Fruit fly (Drosophila melanogaster): ENCODE measurements around the gene CG13857.
A peak's percentile ranks its signal among the peaks of the same experiment; 100 is the strongest.

Gene CG13857

DNA sequence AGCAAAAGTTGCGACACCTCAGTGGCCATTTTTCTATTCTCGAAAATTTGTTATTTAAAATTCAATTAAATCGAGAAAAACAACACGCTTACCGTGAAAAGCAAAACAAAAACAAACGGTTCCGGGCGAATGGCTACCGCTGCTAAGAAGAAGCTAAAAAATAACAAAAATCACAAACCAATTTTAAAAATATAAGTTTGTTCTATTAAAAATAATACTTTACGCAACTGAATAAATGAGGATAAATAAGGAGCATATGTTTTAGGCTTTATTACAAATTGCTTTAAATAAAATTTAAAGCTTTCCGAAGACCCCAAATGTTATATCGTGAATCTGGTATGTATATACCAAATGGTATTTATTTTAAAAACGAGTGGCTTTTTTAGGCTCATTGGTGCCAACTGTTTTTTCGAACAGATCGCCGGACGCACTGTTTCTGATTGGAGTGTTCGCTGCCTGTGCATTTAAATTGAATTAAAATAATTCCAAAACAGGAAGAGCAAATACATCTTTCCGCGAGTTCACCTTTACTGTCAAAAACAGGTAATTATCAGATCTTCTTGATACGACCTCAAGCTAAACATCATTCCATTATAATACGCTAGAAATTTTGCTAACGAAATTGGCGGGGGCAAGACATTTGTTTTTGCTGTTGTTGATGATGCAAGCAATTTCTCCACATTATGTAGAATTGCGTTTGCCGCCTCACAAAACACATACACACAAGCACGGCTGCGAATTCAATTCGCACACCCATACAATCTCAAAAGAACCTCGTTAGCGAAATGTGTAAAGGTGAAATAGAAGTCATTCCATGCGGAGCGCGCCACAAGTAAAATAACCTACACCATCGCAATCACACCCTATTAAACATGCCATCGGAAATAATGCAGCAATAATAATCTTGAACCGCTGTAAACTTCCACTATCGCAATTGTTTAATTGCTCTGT, 26.5 kb downstream of the CG13857 start, which contains the start of the genes Polr3F and PyK (continued):
- TF ChIP-seq nmo (GFP tag; optimal IDR thresholded peaks at IDR 0.05) (peak; percentile 54), YL-1 (GFP tag; optimal IDR thresholded peaks at IDR 0.05) (peak; percentile 51), esg (GFP tag; conservative IDR thresholded peaks at IDR 0.05) (no peak), cg (GFP tag; optimal IDR thresholded peaks at IDR 0.05) (peak; percentile 25), CG8924 (tag; optimal IDR thresholded peaks at IDR 0.05) (peak; percentile 34), CG7271 (tag; optimal IDR thresholded peaks at IDR 0.05) (no peak), CG10431 (GFP tag; optimal IDR thresholded peaks at IDR 0.05) (no peak), Blimp-1 (GFP tag; optimal IDR thresholded peaks at IDR 0.05) (peak; percentile 52), ewg (GFP tag; optimal IDR thresholded peaks at IDR 0.05) (no peak), dm (GFP tag; optimal IDR thresholded peaks at IDR 0.05) (peak; percentile 25), unc-4 (GFP tag; IDR thresholded peaks at IDR 0.05; ENCODE audit: partially characterized antibody) (0 out of 2 replicates have a peak, but pooled peaks have one; percentile 15), CG7357 (GFP tag; IDR thresholded peaks at IDR 0.05) (no peak), kah (GFP tag; optimal IDR thresholded peaks at IDR 0.05) (no peak), CG2116 (GFP tag; optimal IDR thresholded peaks at IDR 0.05) (peak; percentile 32), PHDP (tag; optimal IDR thresholded peaks at IDR 0.05) (peak; percentile 56), CG18262 (tag; optimal IDR thresholded peaks at IDR 0.05) (peak; percentile 34), CG10321 (GFP tag; IDR thresholded peaks at IDR 0.05) (no peak), CG16813 (GFP tag; IDR thresholded peaks at IDR 0.05; ENCODE audit: partially characterized antibody) (no peak), repo (GFP tag; optimal IDR thresholded peaks at IDR 0.05) (no peak), sqz (GFP tag; optimal IDR thresholded peaks at IDR 0.05) (peak; percentile 33), CG15269 (tag; optimal IDR thresholded peaks at IDR 0.05) (peak; percentile 52), abd-A (tag; optimal IDR thresholded peaks at IDR 0.05) (peak; percentile 29), ind (GFP tag; optimal IDR thresholded peaks at IDR 0.05) (peak; percentile 14), CG7963 (GFP tag; IDR thresholded peaks at IDR 0.05; ENCODE audit: partially characterized antibody) (no peak), CG12744 (GFP tag; optimal IDR thresholded peaks at IDR 0.05) (no peak), CG8765 (GFP tag; IDR thresholded peaks at IDR 0.05) (no peak), CG15514 (GFP tag; optimal IDR thresholded peaks at IDR 0.05) (peak; percentile 66), CG15696 (tag; optimal IDR thresholded peaks at IDR 0.05) (peak; percentile 13), CG2678 (tag; optimal IDR thresholded peaks at IDR 0.05) (peak; percentile 46), MBD-R2 (GFP tag; IDR thresholded peaks at IDR 0.05) (peak; percentile 71; the same call in 1 of the 2 replicates), HLHmδ (GFP tag; optimal IDR thresholded peaks at IDR 0.05) (no peak), Antp (GFP tag; optimal IDR thresholded peaks at IDR 0.05) (no peak), CG3838 (GFP tag; optimal IDR thresholded peaks at IDR 0.05) (peak; percentile 26), ERR (GFP tag; optimal IDR thresholded peaks at IDR 0.05) (peak; percentile 93), Xbp1 (GFP tag; optimal IDR thresholded peaks at IDR 0.05) (peak; percentile 30), bigmax (GFP tag; optimal IDR thresholded peaks at IDR 0.05) (no peak), Sox100B (GFP tag; optimal IDR thresholded peaks at IDR 0.05) (peak; percentile 11), Fer2 (tag; optimal IDR thresholded peaks at IDR 0.05) (no peak), jumu (GFP tag; optimal IDR thresholded peaks at IDR 0.05) (peak; percentile 9), CG1602 (GFP tag; optimal IDR thresholded peaks at IDR 0.05) (no peak), CG10366 (GFP tag; IDR thresholded peaks at IDR 0.05) (no peak), HmgZ (tag; optimal IDR thresholded peaks at IDR 0.05) (no peak), CG9215 (GFP tag; IDR thresholded peaks at IDR 0.05) (no peak), Ravus (GFP tag; IDR thresholded peaks at IDR 0.05) (no peak), nerfin-1 (tag; optimal IDR thresholded peaks at IDR 0.05) (no peak), MESR4 (GFP tag; optimal IDR thresholded peaks at IDR 0.05) (peak; percentile 27), D19A (tag; optimal IDR thresholded peaks at IDR 0.05) (peak; percentile 7), Mrtf (GFP tag; IDR thresholded peaks at IDR 0.05) (no peak)
